Worm (Caenorhabditis elegans): ENCODE data around the gene zip-6.

zip-6 gene

DNA sequence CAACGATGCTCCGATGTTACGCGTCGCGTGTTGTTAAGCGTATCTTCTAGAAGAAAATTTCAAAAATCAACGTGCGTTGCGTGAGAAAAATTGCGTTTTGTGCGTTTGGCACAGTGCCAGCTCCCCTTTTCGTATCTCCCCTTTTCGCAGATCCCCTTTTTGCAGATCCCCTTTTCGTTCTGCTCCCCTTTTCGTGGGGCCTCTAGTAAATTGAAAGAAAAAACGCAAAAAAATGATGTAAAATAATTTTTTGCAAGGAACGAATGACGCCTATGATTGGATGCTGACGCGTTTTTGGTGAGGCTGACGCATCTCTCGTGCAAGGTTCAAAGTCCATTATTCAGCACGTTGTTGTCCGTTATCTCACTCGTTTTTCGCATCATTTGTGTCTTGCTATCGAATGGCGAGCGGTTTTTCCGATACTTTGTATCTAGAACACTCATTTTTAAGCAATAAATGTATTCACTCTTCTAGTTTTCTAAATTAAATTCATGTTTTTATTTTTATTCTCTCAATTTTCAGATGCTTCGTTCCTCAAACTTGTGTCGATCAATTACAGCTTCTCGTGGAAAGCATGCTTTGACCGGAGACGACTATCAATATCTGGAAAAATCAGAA, 38.7 kb downstream of the zip-6 start, which contains the start of gene cpt-2:
TSS of gene cpt-2 (plus strand) at position 523 of the 618 bp plus-strand sequence.
- TF ChIP-seq fkh-10 (GFP tag; optimal IDR thresholded peaks at IDR 0.05) (peak; percentile 39), pha-4 (tag; optimal IDR thresholded peaks at IDR 0.05) (peak; percentile 68), egl-27 (tag; optimal IDR thresholded peaks at IDR 0.05) (peak; percentile 19), nhr-23 (tag; optimal IDR thresholded peaks at IDR 0.05) (peak; percentile 84), ceh-82 (tag; optimal IDR thresholded peaks at IDR 0.05) (peak; percentile 16), nhr-25 (tag; optimal IDR thresholded peaks at IDR 0.05) (peak; percentile 67), elt-2 (tag; optimal IDR thresholded peaks at IDR 0.05) (peak; percentile 84), nhr-11 (tag; optimal IDR thresholded peaks at IDR 0.05) (peak; percentile 64), hmg-11 (tag; optimal IDR thresholded peaks at IDR 0.05) (peak; percentile 29), snpc-4 (tag; optimal IDR thresholded peaks at IDR 0.05) (peak; percentile 75), jun-1 (tag; optimal IDR thresholded peaks at IDR 0.05) (peak; percentile 82), nfya-1 (tag; optimal IDR thresholded peaks at IDR 0.05; ENCODE audit: insufficient read depth) (peak; percentile 88), ceh-28 (tag; optimal IDR thresholded peaks at IDR 0.05) (peak; percentile 70), lsy-12 (tag; optimal IDR thresholded peaks at IDR 0.05) (peak; percentile 81), lin-15B (tag; optimal IDR thresholded peaks at IDR 0.05) (peak; percentile 90), R02D3.7 (tag; optimal IDR thresholded peaks at IDR 0.05) (peak; percentile 74), egl-5 (tag; optimal IDR thresholded peaks at IDR 0.05) (peak; percentile 93), nhr-43 (tag; optimal IDR thresholded peaks at IDR 0.05; ENCODE audit: poor library complexity, severe bottlenecking) (peak; percentile 87), skn-1 (tag; optimal IDR thresholded peaks at IDR 0.05) (peak; percentile 46), tbx-2 (tag; optimal IDR thresholded peaks at IDR 0.05) (peak; percentile 83), ZK546.5 (tag; optimal IDR thresholded peaks at IDR 0.05) (peak; percentile 39), pqm-1 (tag; optimal IDR thresholded peaks at IDR 0.05) (peak; percentile 82), lin-39 (tag; optimal IDR thresholded peaks at IDR 0.05) (peak; percentile 38)

ce11 chrIV:11178495-11178894, 39.4 kb downstream of the zip-6 start, which contains the start of gene C08F8.9:
C08F8.9 (minus strand) TSS chrIV:11178595.
- TF ChIP-seq daf-12 (tag; optimal IDR thresholded peaks at IDR 0.05) (no peak), aly-2 (tag; optimal IDR thresholded peaks at IDR 0.05) (no peak), nhr-76 (tag; optimal IDR thresholded peaks at IDR 0.05) (no peak), nfya-1 (tag; optimal IDR thresholded peaks at IDR 0.05; ENCODE audit: insufficient read depth) (no peak), nhr-23 (tag; optimal IDR thresholded peaks at IDR 0.05) (no peak), fos-1 (tag; optimal IDR thresholded peaks at IDR 0.05) (no peak), fkh-10 (GFP tag; optimal IDR thresholded peaks at IDR 0.05) (no peak), elt-3 (tag; optimal IDR thresholded peaks at IDR 0.05) (no peak), ztf-4 (tag; optimal IDR thresholded peaks at IDR 0.05) (no peak), lin-15B (tag; optimal IDR thresholded peaks at IDR 0.05) (no peak), eor-1 (tag; optimal IDR thresholded peaks at IDR 0.05) (no peak), ZK546.5 (tag; optimal IDR thresholded peaks at IDR 0.05) (no peak), elt-1 (tag; optimal IDR thresholded peaks at IDR 0.05) (no peak), lin-39 (tag; optimal IDR thresholded peaks at IDR 0.05) (no peak), sea-2 (GFP tag; optimal IDR thresholded peaks at IDR 0.05) (no peak), nhr-43 (tag; optimal IDR thresholded peaks at IDR 0.05; ENCODE audit: poor library complexity, severe bottlenecking) (no peak), zag-1 (tag; optimal IDR thresholded peaks at IDR 0.05) (no peak)

DNA sequence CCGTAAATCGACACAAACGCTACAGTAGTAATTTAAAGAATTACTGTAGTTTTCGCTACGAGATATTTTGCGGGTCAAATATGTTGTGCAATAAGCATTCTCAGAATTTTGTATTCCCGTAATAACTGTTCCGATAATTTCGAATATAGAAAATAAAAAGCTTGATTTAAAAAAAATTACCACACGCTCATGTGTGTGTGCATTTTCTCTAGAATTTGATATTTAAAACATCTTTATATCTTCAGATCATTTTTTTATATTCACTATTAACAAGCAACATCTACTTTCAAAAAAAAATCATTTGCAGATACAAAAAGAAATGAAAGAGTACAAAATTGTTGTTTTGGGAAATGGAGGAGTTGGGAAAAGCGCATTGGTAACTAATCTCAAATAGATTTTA, 41.0 kb downstream of the zip-6 start, which contains the start of gene rap-3:
TSS of gene rap-3 (plus strand) at position 301 of the 400 bp plus-strand sequence.
- TF ChIP-seq elt-1 (tag; optimal IDR thresholded peaks at IDR 0.05) (no peak), elt-3 (tag; optimal IDR thresholded peaks at IDR 0.05) (no peak), nhr-12 (tag; optimal IDR thresholded peaks at IDR 0.05) (no peak), elt-2 (tag; optimal IDR thresholded peaks at IDR 0.05) (no peak), lin-39 (tag; optimal IDR thresholded peaks at IDR 0.05) (no peak), nhr-43 (tag; optimal IDR thresholded peaks at IDR 0.05; ENCODE audit: poor library complexity, severe bottlenecking) (no peak), egl-5 (tag; optimal IDR thresholded peaks at IDR 0.05) (no peak), pqm-1 (tag; optimal IDR thresholded peaks at IDR 0.05) (no peak)

- TF ChIP-seq nhr-23 (tag; optimal IDR thresholded peaks at IDR 0.05) (peak; percentile 54), nhr-43 (tag; optimal IDR thresholded peaks at IDR 0.05; ENCODE audit: poor library complexity, severe bottlenecking) (peak; percentile 8), unc-39 (tag; optimal IDR thresholded peaks at IDR 0.05) (no peak), ceh-28 (tag; optimal IDR thresholded peaks at IDR 0.05) (peak; percentile 12), pqm-1 (tag; optimal IDR thresholded peaks at IDR 0.05) (no peak), elt-3 (tag; optimal IDR thresholded peaks at IDR 0.05) (peak in 1 of 3 experiments; percentile 80)
Measured at ce11 chrIV:11174772-11175171, 43.2 kb downstream of the zip-6 start.

Data from whole organism, L3 larva.